Fruit fly (Drosophila melanogaster) Kc167 (cell line): ENCODE results near the gene Phb1.

ENCODE experiments used
- Myc ChIP-seq: fragments of >200 bp; optimal IDR thresholded peaks from 2 replicates; lab custom pipeline; 2017; ENCODE audit warnings: missing external identifiers
- h ChIP-seq: fragments of >200 bp; optimal IDR thresholded peaks from 3 replicates; lab custom pipeline; 2018; ENCODE audit warnings: missing external identifiers
- psq ChIP-seq: fragments of >200 bp; optimal IDR thresholded peaks from 2 replicates; lab custom pipeline; 2017; ENCODE audit warnings: missing external identifiers
- ttk ChIP-seq: sonication (Bioruptor generic); optimal IDR thresholded peaks from 2 replicates; lab custom pipeline; 2017; ENCODE audit warnings: missing external identifiers

dm6 chr2L:19165998-19166397 is 42.3 kb upstream of the Phb1 start:
- no peak for TF ChIP-seq psq (lab: Kevin White, UChicago)
- TF ChIP-seq h (lab: Kevin White, UChicago) = no peak
- TF ChIP-seq Myc = no peak
- no peak for TF ChIP-seq ttk (lab: Kevin White, UChicago)
